Worm (Caenorhabditis elegans): ENCODE data around the gene nhr-197.

ce11 chrV:15652147-15652546 is 35.6 kb upstream of the nhr-197 start:
- TF ChIP-seq tbx-2 (tag; optimal IDR thresholded peaks at IDR 0.05) (no peak), dve-1 (tag; optimal IDR thresholded peaks at IDR 0.05) (no peak), elt-2 (tag; optimal IDR thresholded peaks at IDR 0.05) (no peak), lim-6 (tag; optimal IDR thresholded peaks at IDR 0.05) (no peak)
